Worm (Caenorhabditis elegans) whole organism, L4/young adult: Measurements from ENCODE around the gene alh-9.

Experiments used
- dao-5 ChIP-seq: sonication (generic microtip); optimal IDR thresholded peaks from 2 replicates; lab custom pipeline; 2016; ENCODE audit warnings: missing genotype, missing genetic modification characterization, moderate library complexity, missing compliant biosample characterization
- him-1 ChIP-seq: sonication (generic microtip); optimal IDR thresholded peaks from 2 replicates; lab custom pipeline; 2016; ENCODE audit warnings: missing genotype, missing genetic modification reagents, missing genetic modification characterization, missing compliant biosample characterization

DNA sequence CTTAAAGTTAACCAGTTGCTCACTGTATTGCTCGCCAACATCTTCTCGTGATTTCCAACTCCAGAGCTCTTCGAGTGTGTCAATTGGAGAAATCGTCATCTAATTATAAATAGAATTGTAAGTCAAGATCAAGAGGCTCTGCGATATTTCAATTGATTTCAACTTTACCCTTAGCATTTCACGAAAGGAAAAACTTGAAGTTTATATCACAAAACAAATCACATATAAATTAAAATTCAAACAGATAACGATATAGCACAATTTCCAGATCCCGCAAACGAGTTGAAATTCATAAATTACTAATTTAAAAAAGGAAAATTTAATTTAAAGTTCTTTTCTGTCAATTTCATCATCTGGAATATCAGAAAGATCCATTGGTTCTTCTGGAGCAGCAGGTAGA is 12.6 kb downstream of the alh-9 start, which contains the start of gene eng-1:
- TF ChIP-seq dao-5 (tag; lab: Kevin White, UChicago) (no peak), him-1 (no peak)
